Fruit fly (Drosophila melanogaster) whole organism, adult: ENCODE results near the gene Gclc.
A peak's percentile ranks its signal among the peaks of the same experiment; 100 is the strongest.

Experiments
- CG14711 ChIP-seq: fragments of 200-800 bp; sonication (Bioruptor generic); optimal IDR thresholded peaks from 2 replicates; lab custom pipeline; 2018; ENCODE audit warnings: missing biosample characterization, mild to moderate bottlenecking, missing genetic modification characterization, moderate library complexity
- CG5204 ChIP-seq: fragments of 200-800 bp; sonication (Bioruptor generic); optimal IDR thresholded peaks from 2 replicates; lab custom pipeline; 2016; ENCODE audit warnings: missing biosample characterization, missing genetic modification characterization
- cnc ChIP-seq, 2 experiments: fragments of >200 bp; optimal IDR thresholded peaks; 2 replicates each; lab custom pipeline; 2017
- ovo ChIP-seq: fragments of 200-800 bp; sonication (Bioruptor generic); optimal IDR thresholded peaks from 2 replicates; lab custom pipeline; 2016; ENCODE audit warnings: missing biosample characterization, missing genetic modification characterization

- TF ChIP-seq cnc (optimal IDR thresholded peaks at IDR 0.05; lab: Kevin White, UChicago): no peak
- TF ChIP-seq CG5204: no peak
- peak; percentile 97 for TF ChIP-seq ovo
- no peak for TF ChIP-seq CG14711 (tag; lab: Kevin White, UChicago)
These were observed 25.6 kb upstream of the Gclc start for dm6 chrX:8141353-8142066.
